Fruit fly (Drosophila melanogaster) S2 (cell line): ENCODE results near the gene CG45060.

Source experiments
- CG8478 ChIP-seq: fragments of >200 bp; optimal IDR thresholded peaks from 2 replicates; lab custom pipeline; 2018
- CTCF ChIP-seq, 2 experiments: fragments of >200 bp; optimal IDR thresholded peaks; 2 replicates each; lab custom pipeline; 2018

DNA sequence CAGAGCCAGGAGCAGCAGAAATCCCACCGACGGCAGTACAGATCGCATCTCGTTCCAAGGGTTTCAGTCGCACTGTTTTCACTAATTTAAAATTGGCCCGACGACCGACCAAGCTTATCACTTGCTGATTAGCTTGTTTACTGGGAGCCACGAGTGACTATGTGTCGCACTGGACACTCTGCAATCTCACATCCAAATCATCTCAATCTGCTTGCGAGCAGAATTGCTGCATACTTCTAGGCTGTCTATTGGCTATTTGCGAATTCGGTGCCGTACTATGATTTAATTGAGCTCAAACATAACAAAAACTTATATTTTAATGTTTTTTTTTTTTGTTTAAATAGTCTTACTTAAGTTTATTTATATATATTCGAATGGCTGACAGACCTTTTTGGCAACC lies 5.5 kb upstream of the CG45060 start, which contains the start of gene CG32695:
- no peak for TF ChIP-seq CTCF (optimal IDR thresholded peaks at IDR 0.05; lab: Kevin White, UChicago)
- no peak for TF ChIP-seq CG8478 (lab: Kevin White, UChicago)
